Worm (Caenorhabditis elegans): ENCODE results near the gene spsb-2.

The spsb-2 gene

DNA sequence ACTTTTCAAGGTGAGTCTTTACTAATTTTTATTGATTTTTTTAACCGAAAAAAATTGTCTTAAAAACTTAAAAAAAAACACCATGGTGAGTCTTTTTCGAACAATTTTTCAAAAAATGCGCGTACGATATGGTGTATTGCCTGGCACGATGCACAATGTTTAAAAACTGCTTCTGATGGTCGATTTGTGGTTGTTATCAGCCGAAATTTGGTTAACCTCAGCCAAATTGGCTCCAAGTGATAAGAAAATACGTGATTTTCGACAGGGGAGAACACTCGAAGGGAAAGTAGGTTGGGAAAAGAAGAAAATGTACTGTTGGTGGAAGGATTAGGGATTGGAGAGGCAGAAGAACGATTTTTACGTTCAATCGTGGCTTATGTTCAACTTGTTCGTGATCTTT lies 22.6 kb upstream of the spsb-2 start:
- TF ChIP-seq lsy-27 (tag; optimal IDR thresholded peaks at IDR 0.05; ENCODE audit: borderline replicate concordance, insufficient read depth): no peak
- TF ChIP-seq lin-35 (GFP tag; optimal IDR thresholded peaks at IDR 0.05): no peak
- 0 out of 2 replicates have a peak, but pooled peaks have one; percentile 5 for TF ChIP-seq ztf-25 (GFP tag; IDR thresholded peaks at IDR 0.05)
- TF ChIP-seq nhr-80 (tag; optimal IDR thresholded peaks at IDR 0.05): peak; percentile 65

DNA sequence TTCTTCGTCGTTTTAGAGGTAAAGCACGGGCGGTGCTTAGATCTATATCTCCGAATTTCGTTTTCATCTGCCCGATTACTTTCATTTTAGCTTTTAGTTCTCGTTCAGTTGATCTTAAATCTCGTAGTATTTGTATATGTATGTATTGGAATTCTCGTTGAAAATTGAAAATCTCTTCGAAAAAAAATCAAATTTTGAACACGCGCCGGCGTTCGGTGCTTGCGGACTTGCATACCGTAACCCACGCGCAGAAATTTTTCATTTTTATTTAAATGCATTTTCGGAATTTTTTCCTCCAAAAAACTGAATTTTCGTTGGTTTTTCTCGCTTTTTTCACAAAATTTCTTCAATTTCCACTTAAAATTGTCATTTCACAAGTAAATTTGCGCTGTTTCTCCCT lies 22.0 kb upstream of the spsb-2 start:
- TF ChIP-seq lin-35 (GFP tag; optimal IDR thresholded peaks at IDR 0.05): peak in 1 of 3 experiments; percentile 46
- peak; percentile 40; the same call in 1 of the 2 replicates for TF ChIP-seq madf-6 (GFP tag; IDR thresholded peaks at IDR 0.05)
- TF ChIP-seq ets-4 (GFP tag; optimal IDR thresholded peaks at IDR 0.05): no peak
- peak; percentile 79 for TF ChIP-seq lin-54 (GFP tag; optimal IDR thresholded peaks at IDR 0.05)
- no peak for TF ChIP-seq F22D6.2 (tag; optimal IDR thresholded peaks at IDR 0.05)
- no peak for TF ChIP-seq cebp-1 (GFP tag; IDR thresholded peaks at IDR 0.05)
- TF ChIP-seq cebp-1 (tag; optimal IDR thresholded peaks at IDR 0.05): peak; percentile 0
- 0 out of 2 replicates have a peak, but pooled peaks have one; percentile 16 for TF ChIP-seq hmg-1.2 (GFP tag; IDR thresholded peaks at IDR 0.05)
- TF ChIP-seq F33H1.4 (GFP tag; IDR thresholded peaks at IDR 0.05): 0 out of 2 replicates have a peak, but pooled peaks have one; percentile 28
- peak; percentile 20 for TF ChIP-seq dpl-1 (GFP tag; optimal IDR thresholded peaks at IDR 0.05)
- TF ChIP-seq D2030.7 (GFP tag; IDR thresholded peaks at IDR 0.05): peak; percentile 52; the same call in 1 of the 2 replicates
- peak; percentile 19 for TF ChIP-seq F23B12.7 (tag; optimal IDR thresholded peaks at IDR 0.05; ENCODE audit: insufficient read depth)
- TF ChIP-seq lsl-1 (GFP tag; optimal IDR thresholded peaks at IDR 0.05): peak; percentile 74
- no peak for TF ChIP-seq ztf-25 (GFP tag; IDR thresholded peaks at IDR 0.05)
- TF ChIP-seq Y53G8AR.9 (GFP tag; conservative IDR thresholded peaks at IDR 0.05): no peak
- peak; percentile 65 for TF ChIP-seq efl-1 (GFP tag; optimal IDR thresholded peaks at IDR 0.05)

DNA sequence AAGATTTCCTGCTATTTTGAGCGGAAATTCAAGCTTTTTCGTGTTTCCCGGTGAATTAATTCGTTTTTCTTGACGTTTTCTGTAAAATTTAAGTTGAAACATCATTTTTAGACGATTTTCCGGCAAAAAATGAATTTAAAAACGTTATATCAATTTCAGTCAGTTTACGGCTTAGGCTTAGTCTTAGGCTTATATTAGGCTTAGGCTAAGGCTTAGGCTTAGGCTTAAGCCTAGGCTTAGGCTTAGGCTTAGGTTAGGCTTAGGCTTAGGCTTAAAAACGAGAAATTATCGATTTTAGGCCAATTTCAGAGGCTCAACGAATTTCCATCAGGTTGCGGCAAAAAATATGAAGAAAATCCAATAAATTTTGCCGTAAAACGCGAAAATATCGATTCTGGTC lies 21.3 kb upstream of the spsb-2 start:
- TF ChIP-seq Y56A3A.18 (GFP tag; IDR thresholded peaks at IDR 0.05) (no peak), ztf-6 (GFP tag; IDR thresholded peaks at IDR 0.05) (no peak)

DNA sequence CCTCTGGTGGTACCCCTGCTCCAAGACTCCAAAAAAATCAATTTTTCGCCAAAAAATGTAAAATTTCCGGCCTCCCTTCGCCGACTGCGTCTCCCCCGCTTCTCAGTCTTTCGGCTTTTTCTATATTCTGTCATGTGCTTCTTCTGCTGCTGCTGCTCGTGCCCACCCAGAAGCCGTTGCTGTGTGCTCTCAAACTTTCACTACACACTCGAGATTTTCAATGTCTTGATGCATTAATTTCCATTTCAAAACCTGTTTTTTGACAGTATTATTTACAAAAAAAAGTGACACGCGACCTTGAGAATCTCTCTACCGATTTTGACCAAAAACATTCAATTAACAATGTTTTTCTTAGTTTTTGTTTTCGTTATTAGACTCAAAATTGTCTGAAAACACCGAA lies 20.8 kb upstream of the spsb-2 start:
- TF ChIP-seq ama-1 (optimal IDR thresholded peaks at IDR 0.05) (no peak), ama-1 (GFP tag; optimal IDR thresholded peaks at IDR 0.05) (peak in 1 of 2 experiments; percentile 1), zfh-2 (GFP tag; conservative IDR thresholded peaks at IDR 0.05) (0 out of 2 replicates have a peak, but pooled peaks have one; percentile 28), hmg-1.2 (GFP tag; IDR thresholded peaks at IDR 0.05) (peak; percentile 41; the same call in 1 of the 2 replicates), Y67H2A.10 (GFP tag; conservative IDR thresholded peaks at IDR 0.05) (no peak)

DNA sequence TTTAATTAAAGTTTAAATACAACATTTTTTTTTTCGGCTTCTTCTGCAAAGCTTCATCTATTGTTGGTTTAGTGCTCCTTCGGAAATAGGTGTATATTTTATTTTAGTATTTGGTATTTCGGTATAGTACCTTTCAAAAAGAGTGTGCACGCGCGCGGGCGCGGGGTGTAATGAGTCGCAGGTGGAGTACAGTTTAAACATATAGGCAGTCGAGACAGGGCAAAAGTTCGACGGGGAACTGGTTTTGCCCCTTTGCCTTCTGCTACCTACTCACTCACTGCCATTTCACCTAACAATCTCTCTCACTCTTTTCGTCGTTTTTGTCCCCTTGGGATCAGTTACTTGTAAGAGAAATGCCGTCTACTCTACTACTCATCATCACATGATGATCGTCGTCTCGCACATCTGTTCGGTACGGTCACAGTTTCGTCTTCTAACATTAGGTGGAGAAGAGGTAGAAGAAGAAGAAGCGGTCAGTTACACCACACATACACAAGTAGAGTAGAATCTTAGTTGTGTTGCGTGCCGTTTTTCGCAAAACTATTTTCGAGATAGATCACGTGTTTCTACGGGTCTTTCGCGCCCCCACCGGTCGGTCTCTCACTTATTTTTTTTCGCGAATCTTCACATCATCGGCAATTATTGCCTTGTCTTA lies 17.8 kb upstream of the spsb-2 start:
- TF ChIP-seq ztf-28 (GFP tag; IDR thresholded peaks at IDR 0.05) (no peak), Y67H2A.10 (GFP tag; conservative IDR thresholded peaks at IDR 0.05) (no peak), cebp-1 (GFP tag; IDR thresholded peaks at IDR 0.05) (no peak), cebp-1 (tag; optimal IDR thresholded peaks at IDR 0.05) (peak; percentile 61), ceh-79 (tag; optimal IDR thresholded peaks at IDR 0.05) (no peak), dpff-1 (tag; optimal IDR thresholded peaks at IDR 0.05) (no peak), madf-8 (GFP tag; conservative IDR thresholded peaks at IDR 0.05) (no peak), attf-3 (GFP tag; conservative IDR thresholded peaks at IDR 0.05) (no peak), lin-40 (tag; optimal IDR thresholded peaks at IDR 0.05) (peak; percentile 62), B0336.3 (GFP tag; IDR thresholded peaks at IDR 0.05) (peak; percentile 24; the same call in 1 of the 2 replicates), F23B12.7 (tag; optimal IDR thresholded peaks at IDR 0.05; ENCODE audit: insufficient read depth) (no peak), B0035.1 (tag; optimal IDR thresholded peaks at IDR 0.05) (no peak), tbx-9 (tag; optimal IDR thresholded peaks at IDR 0.05; ENCODE audit: borderline replicate concordance) (no peak), ztf-26 (tag; optimal IDR thresholded peaks at IDR 0.05) (peak; percentile 80), T26A5.8 (tag; optimal IDR thresholded peaks at IDR 0.05) (no peak), pha-4 (tag; optimal IDR thresholded peaks at IDR 0.05) (no peak), B0261.1 (tag; optimal IDR thresholded peaks at IDR 0.05) (no peak), hmg-1.2 (GFP tag; IDR thresholded peaks at IDR 0.05) (0 out of 2 replicates have a peak, but pooled peaks have one; percentile 17), aptf-2 (GFP tag; conservative IDR thresholded peaks at IDR 0.05) (no peak), ceh-27 (GFP tag; optimal IDR thresholded peaks at IDR 0.05) (peak; percentile 54), mxl-1 (tag; optimal IDR thresholded peaks at IDR 0.05) (no peak), nfyb-1 (GFP tag; IDR thresholded peaks at IDR 0.05) (0 out of 2 replicates have a peak, but pooled peaks have one; percentile 45)
